Fruit fly (Drosophila melanogaster): ENCODE measurements around the gene CG13733.

The CG13733 gene

DNA sequence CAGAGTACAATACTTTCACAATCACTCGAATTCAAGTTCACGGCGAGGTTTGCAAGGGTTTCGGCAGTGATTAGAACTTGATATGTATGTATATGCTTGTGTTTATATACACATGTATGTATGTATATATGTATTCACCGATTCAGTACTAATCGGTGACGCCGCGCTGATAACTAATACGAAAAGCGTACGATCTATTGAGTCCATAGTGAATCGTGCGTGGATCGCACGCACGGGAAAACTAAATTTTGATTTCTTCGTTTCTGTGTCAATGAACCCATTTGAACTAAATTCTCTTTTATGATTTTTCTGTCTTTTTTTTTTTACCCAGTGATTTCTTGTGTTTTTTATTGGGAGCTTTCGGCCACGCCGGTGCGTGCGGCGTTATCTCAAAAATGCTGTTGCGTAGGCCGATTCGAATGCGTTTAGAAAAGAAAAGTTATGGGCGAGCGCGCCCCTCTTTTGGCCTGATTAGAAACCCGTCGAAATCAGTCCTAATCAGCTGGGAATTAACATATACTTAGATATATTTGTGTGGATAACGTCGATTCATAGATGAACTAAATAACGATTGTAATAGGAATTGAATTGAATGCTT, 15.2 kb upstream of the CG13733 start:
- no peak for TF ChIP-seq CG17801 (GFP tag; optimal IDR thresholded peaks at IDR 0.05; ENCODE audit: partially characterized antibody)

- no peak for TF ChIP-seq CG17801 (GFP tag; optimal IDR thresholded peaks at IDR 0.05; ENCODE audit: partially characterized antibody)
Measured at dm6 chr3L:17493256-17493655, 14.5 kb upstream of the CG13733 start.

DNA sequence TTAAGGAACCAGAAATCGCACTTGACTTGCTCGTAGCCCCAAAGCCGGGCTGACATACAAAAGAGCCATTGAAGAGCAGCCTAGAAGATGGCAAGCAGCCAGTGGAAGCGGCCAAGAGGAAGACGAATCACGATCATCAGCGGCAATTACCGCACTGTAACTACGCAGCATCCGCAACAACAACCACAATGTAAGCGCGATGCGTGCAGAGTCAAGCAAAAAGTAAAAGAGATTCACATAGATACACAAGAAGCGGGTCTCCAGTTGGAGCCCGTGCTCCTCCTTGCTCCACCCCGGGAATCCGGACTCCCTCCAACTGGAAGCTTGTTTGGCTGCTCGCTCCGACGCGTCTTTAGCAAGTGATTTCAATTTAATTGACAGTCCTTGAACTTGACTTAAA, 12.9 kb upstream of the CG13733 start:
- TF ChIP-seq CG17801 (GFP tag; optimal IDR thresholded peaks at IDR 0.05; ENCODE audit: partially characterized antibody) = no peak

dm6 chr3L:17488622-17489391, 10.1 kb upstream of the CG13733 start:
- no peak for TF ChIP-seq CG17801 (GFP tag; optimal IDR thresholded peaks at IDR 0.05; ENCODE audit: partially characterized antibody)

- peak; percentile 67 for TF ChIP-seq CG17801 (GFP tag; optimal IDR thresholded peaks at IDR 0.05; ENCODE audit: partially characterized antibody)
Measured at dm6 chr3L:17486794-17487726, 8.3 kb upstream of the CG13733 start, which contains the start of gene Oatp74D. Gene Oatp74D (plus strand): TSS chr3L:17487118.

dm6 chr3L:17486130-17486529, 7.4 kb upstream of the CG13733 start, which contains the start of gene CG6333:
Gene CG6333 (minus strand): TSS chr3L:17486230.
- TF ChIP-seq CG17801 (GFP tag; optimal IDR thresholded peaks at IDR 0.05; ENCODE audit: partially characterized antibody) = no peak

DNA sequence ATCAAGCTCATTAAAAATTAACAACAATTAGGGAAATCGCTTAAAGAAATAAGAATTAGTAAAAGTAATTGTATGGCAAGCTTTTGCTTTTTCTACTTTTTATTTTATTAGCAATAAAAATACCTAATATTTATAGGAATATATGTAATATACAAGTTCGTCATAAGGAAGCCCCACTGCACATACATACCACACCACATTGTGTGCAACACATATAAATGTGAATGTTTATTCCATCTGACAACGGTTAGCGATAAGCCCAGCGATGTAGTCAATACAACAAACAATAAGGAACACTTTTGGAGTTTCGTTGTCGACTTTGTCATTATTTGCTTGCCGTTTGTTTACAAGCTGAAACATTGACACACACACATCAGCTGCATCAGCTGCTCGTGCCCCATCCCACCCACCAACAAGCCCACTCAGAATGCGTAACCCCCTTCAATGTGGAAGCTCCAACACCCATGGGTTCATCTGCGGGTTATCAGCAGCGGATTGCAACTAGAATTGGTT, 6.6 kb upstream of the CG13733 start:
- no peak for TF ChIP-seq CG17801 (GFP tag; optimal IDR thresholded peaks at IDR 0.05; ENCODE audit: partially characterized antibody)

- no peak for TF ChIP-seq CG17801 (GFP tag; optimal IDR thresholded peaks at IDR 0.05; ENCODE audit: partially characterized antibody)
Measured at dm6 chr3L:17476496-17476895, 2.2 kb downstream of the CG13733 start.

DNA sequence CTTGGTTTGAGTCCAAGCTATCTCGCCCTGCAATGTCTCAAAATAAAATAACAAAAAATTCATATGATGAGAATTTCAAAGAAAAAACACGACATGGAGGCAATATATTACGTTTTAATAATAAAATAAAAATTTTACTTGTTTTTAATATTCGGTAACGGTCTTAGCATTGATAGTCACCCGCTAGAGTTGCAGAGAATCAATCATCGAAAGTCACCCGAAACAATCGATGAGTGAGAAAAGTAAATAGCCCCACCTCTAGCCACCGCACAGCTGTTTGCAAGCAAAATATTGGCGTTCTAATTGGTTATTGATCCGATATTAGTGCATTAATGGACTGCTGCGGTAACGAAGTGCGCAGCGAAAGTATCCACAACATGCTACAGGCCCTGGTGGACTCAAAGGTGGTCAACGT, 2.7 kb downstream of the CG13733 start, which contains the start of gene CG34250:
CG34250 (plus strand) TSS at position 244 of the 415 bp plus-strand sequence.
- peak; percentile 56 for TF ChIP-seq CG17801 (GFP tag; optimal IDR thresholded peaks at IDR 0.05; ENCODE audit: partially characterized antibody)

- TF ChIP-seq CG17801 (GFP tag; optimal IDR thresholded peaks at IDR 0.05; ENCODE audit: partially characterized antibody) = peak; percentile 3
Measured at dm6 chr3L:17474711-17475451, 3.8 kb downstream of the CG13733 start, which contains the start of the genes UQCR-Q and CG46525. Gene UQCR-Q (plus strand): TSS chr3L:17474761. Gene CG46525 (plus strand): TSS chr3L:17475220.

dm6 chr3L:17473889-17474288, 4.8 kb downstream of the CG13733 start:
- no peak for TF ChIP-seq CG17801 (GFP tag; optimal IDR thresholded peaks at IDR 0.05; ENCODE audit: partially characterized antibody)

dm6 chr3L:17470110-17470509, 8.6 kb downstream of the CG13733 start, which contains the start of gene SecCl:
Gene SecCl (plus strand): TSS chr3L:17470127.
- TF ChIP-seq CG17801 (GFP tag; optimal IDR thresholded peaks at IDR 0.05; ENCODE audit: partially characterized antibody) = no peak

- no peak for TF ChIP-seq CG17801 (GFP tag; optimal IDR thresholded peaks at IDR 0.05; ENCODE audit: partially characterized antibody)
Measured at dm6 chr3L:17465804-17466203, 12.9 kb downstream of the CG13733 start, which contains the start of gene QIL1. Gene QIL1 (plus strand): TSS chr3L:17465945.

- TF ChIP-seq CG17801 (GFP tag; optimal IDR thresholded peaks at IDR 0.05; ENCODE audit: partially characterized antibody) = no peak
Measured at dm6 chr3L:17462474-17462873, 16.3 kb downstream of the CG13733 start.
